Fruit fly (Drosophila melanogaster): Measurements from ENCODE around the gene tweek.

tweek gene

dm6 chr2L:16887660-16888573, at the start of gene tweek, which contains the start of gene osi:
Gene tweek (plus strand): TSS chr2L:16888490.
Gene osi (minus strand): TSS chr2L:16887966.
- peak; percentile 99 for TF ChIP-seq kay (GFP tag; ENCODE audit: borderline replicate concordance)
- TF ChIP-seq CG5204 (GFP tag; optimal IDR thresholded peaks at IDR 0.05) = peak; percentile 82
- TF ChIP-seq Crg-1 (GFP tag; optimal IDR thresholded peaks at IDR 0.05) = no peak
- peak; percentile 75 for TF ChIP-seq toe (GFP tag; optimal IDR thresholded peaks at IDR 0.05)
- no peak for TF ChIP-seq cic (GFP tag; optimal IDR thresholded peaks at IDR 0.05)
- peak; percentile 8 for TF ChIP-seq bab1 (GFP tag; optimal IDR thresholded peaks at IDR 0.05)
- TF ChIP-seq cnc (optimal IDR thresholded peaks at IDR 0.05) = no peak
- TF ChIP-seq CG33017 (tag; optimal IDR thresholded peaks at IDR 0.05) = peak; percentile 42
- TF ChIP-seq pad (GFP tag; optimal IDR thresholded peaks at IDR 0.05) = peak; percentile 68
- peak; percentile 56 for TF ChIP-seq Hr96 (GFP tag; optimal IDR thresholded peaks at IDR 0.05)
- no peak for TF ChIP-seq ovo (GFP tag; optimal IDR thresholded peaks at IDR 0.05)
- peak; percentile 58 for TF ChIP-seq CG1620 (GFP tag; optimal IDR thresholded peaks at IDR 0.05)
- peak; percentile 1 for TF ChIP-seq tj (GFP tag; optimal IDR thresholded peaks at IDR 0.05)
- TF ChIP-seq CG14711 (tag; optimal IDR thresholded peaks at IDR 0.05) = no peak
- TF ChIP-seq Clk (GFP tag; optimal IDR thresholded peaks at IDR 0.05) = no peak
- TF ChIP-seq CG7101 (tag; optimal IDR thresholded peaks at IDR 0.05) = peak; percentile 51
- peak; percentile 78 for TF ChIP-seq Mnt (GFP tag; optimal IDR thresholded peaks at IDR 0.05)
- peak; percentile 11 for TF ChIP-seq CG7045 (GFP tag; optimal IDR thresholded peaks at IDR 0.05)
- peak; percentile 8 for TF ChIP-seq CG12768 (GFP tag; optimal IDR thresholded peaks at IDR 0.05)
- TF ChIP-seq CG11617 (GFP tag; optimal IDR thresholded peaks at IDR 0.05) = peak; percentile 43

- TF ChIP-seq Hr96 (GFP tag; optimal IDR thresholded peaks at IDR 0.05) = no peak
- TF ChIP-seq CG7045 (GFP tag; optimal IDR thresholded peaks at IDR 0.05) = no peak
- no peak for TF ChIP-seq CG7101 (tag; optimal IDR thresholded peaks at IDR 0.05)
Observed at dm6 chr2L:16839665-16840064, 48.6 kb upstream of the tweek start.

- TF ChIP-seq kay (GFP tag; ENCODE audit: borderline replicate concordance) = no peak
Observed at dm6 chr2L:16842505-16842904, 45.8 kb upstream of the tweek start.

- TF ChIP-seq ovo (GFP tag; optimal IDR thresholded peaks at IDR 0.05) (no peak), kay (GFP tag; ENCODE audit: borderline replicate concordance) (peak; percentile 53)
Observed at dm6 chr2L:16843336-16843735, 45.0 kb upstream of the tweek start.

- TF ChIP-seq Hr96 (GFP tag; optimal IDR thresholded peaks at IDR 0.05) (no peak), CG33017 (tag; optimal IDR thresholded peaks at IDR 0.05) (no peak), CG7101 (tag; optimal IDR thresholded peaks at IDR 0.05) (no peak), cic (GFP tag; optimal IDR thresholded peaks at IDR 0.05) (no peak), bab1 (GFP tag; optimal IDR thresholded peaks at IDR 0.05) (no peak), cnc (optimal IDR thresholded peaks at IDR 0.05) (no peak), kay (GFP tag; ENCODE audit: borderline replicate concordance) (no peak), tj (GFP tag; optimal IDR thresholded peaks at IDR 0.05) (no peak), CG14711 (tag; optimal IDR thresholded peaks at IDR 0.05) (no peak), CG7045 (GFP tag; optimal IDR thresholded peaks at IDR 0.05) (no peak), ovo (GFP tag; optimal IDR thresholded peaks at IDR 0.05) (no peak), Crg-1 (GFP tag; optimal IDR thresholded peaks at IDR 0.05) (no peak), pad (GFP tag; optimal IDR thresholded peaks at IDR 0.05) (no peak), toe (GFP tag; optimal IDR thresholded peaks at IDR 0.05) (no peak), Clk (GFP tag; optimal IDR thresholded peaks at IDR 0.05) (no peak), Mnt (GFP tag; optimal IDR thresholded peaks at IDR 0.05) (no peak), CG12768 (GFP tag; optimal IDR thresholded peaks at IDR 0.05) (no peak)
Observed at dm6 chr2L:16845179-16845578, 43.1 kb upstream of the tweek start.

- TF ChIP-seq Clk (GFP tag; optimal IDR thresholded peaks at IDR 0.05) = no peak
- no peak for TF ChIP-seq CG12768 (GFP tag; optimal IDR thresholded peaks at IDR 0.05)
- no peak for TF ChIP-seq cic (GFP tag; optimal IDR thresholded peaks at IDR 0.05)
Observed at dm6 chr2L:16846742-16847346, 41.4 kb upstream of the tweek start.

dm6 chr2L:16847948-16848347, 40.3 kb upstream of the tweek start:
- TF ChIP-seq ovo (GFP tag; optimal IDR thresholded peaks at IDR 0.05) = no peak
- TF ChIP-seq kay (GFP tag; ENCODE audit: borderline replicate concordance) = peak; percentile 87

Measured in whole organism, adult.